Worm (Caenorhabditis elegans) whole organism, L1 larva: Measurements from ENCODE around the gene M04G7.5.

Experiments
- C16A3.4 ChIP-seq: fragments of 150-350 bp; optimal IDR thresholded peaks from 2 replicates; lab custom pipeline; 2014; ENCODE audit warnings: missing biosample characterization, missing genetic modification characterization
- F16B12.6 ChIP-seq: fragments of 150-350 bp; optimal IDR thresholded peaks from 2 replicates; lab custom pipeline; 2014; ENCODE audit warnings: missing biosample characterization, missing genetic modification characterization
- Y116A8C.19 ChIP-seq: sonication (generic microtip); optimal IDR thresholded peaks from 2 replicates; lab custom pipeline; 2016; ENCODE audit warnings: missing compliant biosample characterization, missing genetic modification characterization, borderline replicate concordance
- aha-1 ChIP-seq: fragments of 150-350 bp; optimal IDR thresholded peaks from 2 replicates; lab custom pipeline; 2014; ENCODE audit warnings: missing biosample characterization, missing genetic modification characterization
- aly-2 ChIP-seq: fragments of 150-350 bp; optimal IDR thresholded peaks from 2 replicates; lab custom pipeline; 2014; ENCODE audit warnings: missing biosample characterization, missing genetic modification characterization
- ama-1 ChIP-seq: fragments of 150-350 bp; optimal IDR thresholded peaks from 2 replicates; lab custom pipeline; 2014
- ceh-63 ChIP-seq: fragments of 200-800 bp; sonication (Bioruptor generic); optimal IDR thresholded peaks from 2 replicates; lab custom pipeline; 2018; ENCODE audit warnings: mild to moderate bottlenecking, missing genetic modification characterization, missing compliant biosample characterization
- ceh-8 ChIP-seq: fragments of 200-800 bp; sonication (Bioruptor generic); optimal IDR thresholded peaks from 2 replicates; lab custom pipeline; 2018; ENCODE audit warnings: mild to moderate bottlenecking, missing genetic modification characterization, moderate library complexity, missing compliant biosample characterization
- ceh-82 ChIP-seq, 3 experiments: fragments of 150-350 bp in 1 of 3; sonication (generic microtip) in 2 of 3; optimal IDR thresholded peaks; 2 replicates each; lab custom pipeline; 2014 to 2017; ENCODE audit warnings: missing biosample characterization in 3 of 3, missing genetic modification characterization in 3 of 3
- ceh-90 ChIP-seq: sonication (generic microtip); optimal IDR thresholded peaks from 2 replicates; lab custom pipeline; 2016; ENCODE audit warnings: missing genetic modification characterization, missing compliant biosample characterization
- ces-1 ChIP-seq: fragments of 150-350 bp; optimal IDR thresholded peaks from 2 replicates; lab custom pipeline; 2014; ENCODE audit warnings: missing biosample characterization, missing genetic modification reagents, missing genetic modification characterization
- efl-1 ChIP-seq, 4 experiments: fragments of 150-350 bp; optimal IDR thresholded peaks in 3 of 4; peaks in 1 of 4; 1 replicate in 1 of 4; 2 replicates in 3 of 4; lab custom pipeline; 2014; ENCODE audit warnings: missing biosample characterization in 2 of 4, missing genetic modification characterization in 2 of 4, missing genetic modification reagents in 2 of 4
- efl-3 ChIP-seq: fragments of 200-800 bp; sonication (Bioruptor generic); optimal IDR thresholded peaks from 2 replicates; lab custom pipeline; 2018; ENCODE audit warnings: mild to moderate bottlenecking, missing genetic modification characterization, missing compliant biosample characterization
- egl-27 ChIP-seq, 2 experiments: fragments of 150-350 bp in 1 of 2; sonication (generic microtip); optimal IDR thresholded peaks; 3 replicates each; lab custom pipeline; 2017 to 2018; ENCODE audit warnings: missing biosample characterization in 2 of 2, missing genetic modification characterization in 2 of 2, missing genetic modification reagents in 2 of 2
- fkh-8 ChIP-seq: sonication (generic microtip); optimal IDR thresholded peaks from 2 replicates; lab custom pipeline; 2016; ENCODE audit warnings: mild to moderate bottlenecking, missing genetic modification characterization, missing compliant biosample characterization
- fos-1 ChIP-seq: fragments of 150-350 bp; optimal IDR thresholded peaks from 2 replicates; lab custom pipeline; 2014; ENCODE audit warnings: missing biosample characterization, missing genetic modification characterization
- hlh-17 ChIP-seq: fragments of 200-800 bp; sonication (Bioruptor generic); optimal IDR thresholded peaks from 2 replicates; lab custom pipeline; 2018; ENCODE audit warnings: missing genetic modification characterization, mild to moderate bottlenecking, missing compliant biosample characterization, moderate library complexity, borderline replicate concordance
- hlh-4 ChIP-seq: sonication (generic microtip); optimal IDR thresholded peaks from 2 replicates; lab custom pipeline; 2016; ENCODE audit warnings: mild to moderate bottlenecking, missing genetic modification characterization, missing compliant biosample characterization
- hpl-2 ChIP-seq: fragments of 150-350 bp; optimal IDR thresholded peaks from 2 replicates; lab custom pipeline; 2014; ENCODE audit warnings: missing biosample characterization, missing genetic modification reagents, missing genetic modification characterization
- lin-13 ChIP-seq: fragments of 150-350 bp; optimal IDR thresholded peaks from 2 replicates; lab custom pipeline; 2014; ENCODE audit warnings: missing biosample characterization, missing genetic modification reagents, missing genetic modification characterization
- lin-14 ChIP-seq: fragments of 200-800 bp; sonication (Bioruptor generic); optimal IDR thresholded peaks from 2 replicates; lab custom pipeline; 2018; ENCODE audit warnings: mild to moderate bottlenecking, missing genetic modification characterization, moderate library complexity, missing compliant biosample characterization
- lin-35 ChIP-seq, 2 experiments: fragments of 150-350 bp; optimal IDR thresholded peaks; 2 replicates each; lab custom pipeline; 2014; ENCODE audit warnings: missing biosample characterization in 2 of 2, missing genetic modification characterization in 2 of 2, missing genetic modification reagents in 2 of 2
- lin-39 ChIP-seq: fragments of 150-350 bp; optimal IDR thresholded peaks from 2 replicates; lab custom pipeline; 2014; ENCODE audit warnings: missing biosample characterization, missing genetic modification reagents, missing genetic modification characterization
- lsy-2 ChIP-seq, 2 experiments: fragments of 150-350 bp; optimal IDR thresholded peaks; 2 replicates each; lab custom pipeline; 2014; ENCODE audit warnings: missing biosample characterization in 2 of 2, missing genetic modification characterization in 2 of 2
- mab-9 ChIP-seq: fragments of 200-800 bp; sonication (Bioruptor generic); IDR thresholded peaks from 2 replicates; pipeline ENCODE4 v1.3.6; 2022; ENCODE audit warnings: missing genetic modification reagents, missing genetic modification characterization, missing compliant biosample characterization
- mdl-1 ChIP-seq, 2 experiments: fragments of 150-350 bp; optimal IDR thresholded peaks; 2 replicates each; lab custom pipeline; 2014 to 2017; ENCODE audit warnings: missing biosample characterization in 2 of 2, missing genetic modification characterization in 2 of 2, inconsistent platforms in 1 of 2
- mef-2 ChIP-seq: fragments of 150-350 bp; optimal IDR thresholded peaks from 2 replicates; lab custom pipeline; 2014; ENCODE audit warnings: missing biosample characterization, missing genetic modification characterization
- nhr-11 ChIP-seq: fragments of 150-350 bp; optimal IDR thresholded peaks from 2 replicates; lab custom pipeline; 2014; ENCODE audit warnings: missing biosample characterization, missing genetic modification characterization
- nhr-12 ChIP-seq: sonication (generic microtip); optimal IDR thresholded peaks from 2 replicates; lab custom pipeline; 2017; ENCODE audit warnings: missing biosample characterization, missing genetic modification characterization
- nhr-237 ChIP-seq: fragments of 150-350 bp; optimal IDR thresholded peaks from 2 replicates; lab custom pipeline; 2014; ENCODE audit warnings: missing biosample characterization, missing genetic modification characterization
- nhr-47 ChIP-seq: sonication (generic microtip); optimal IDR thresholded peaks from 2 replicates; lab custom pipeline; 2016; ENCODE audit warnings: mild to moderate bottlenecking, missing genetic modification characterization, moderate library complexity, missing compliant biosample characterization
- nhr-76 ChIP-seq: sonication (generic microtip); optimal IDR thresholded peaks from 2 replicates; lab custom pipeline; 2017; ENCODE audit warnings: missing biosample characterization, missing genetic modification characterization
- nhr-77 ChIP-seq: fragments of 150-350 bp; optimal IDR thresholded peaks from 2 replicates; lab custom pipeline; 2014; ENCODE audit warnings: missing biosample characterization, missing genetic modification characterization
- nhr-85 ChIP-seq: sonication (generic microtip); peaks from one replicate; lab custom pipeline; 2016; ENCODE audit warnings: missing genetic modification characterization, inconsistent platforms, missing compliant biosample characterization
- pag-3 ChIP-seq: sonication (generic microtip); optimal IDR thresholded peaks from 2 replicates; lab custom pipeline; 2017; ENCODE audit warnings: missing genetic modification characterization, mild to moderate bottlenecking, missing compliant biosample characterization, antibody characterized with exemption, borderline replicate concordance; ENCODE audit not compliant: insufficient read depth
- pqm-1 ChIP-seq: sonication (generic microtip); optimal IDR thresholded peaks from 3 replicates; lab custom pipeline; 2017; ENCODE audit warnings: missing biosample characterization, missing genetic modification characterization
- skn-1 ChIP-seq: fragments of 150-350 bp; optimal IDR thresholded peaks from 2 replicates; lab custom pipeline; 2014; ENCODE audit warnings: missing biosample characterization, missing genetic modification characterization
- snu-23 ChIP-seq: sonication (generic microtip); optimal IDR thresholded peaks from 2 replicates; lab custom pipeline; 2016; ENCODE audit warnings: missing genetic modification characterization, missing compliant biosample characterization
- sptf-1 ChIP-seq: fragments of 150-350 bp; optimal IDR thresholded peaks from 2 replicates; lab custom pipeline; 2014; ENCODE audit warnings: missing biosample characterization, missing genetic modification characterization
- tbx-2 ChIP-seq: sonication (generic microtip); optimal IDR thresholded peaks from 2 replicates; lab custom pipeline; 2016; ENCODE audit warnings: missing genetic modification characterization, missing compliant biosample characterization
- tlp-1 ChIP-seq: fragments of 150-350 bp; optimal IDR thresholded peaks from 2 replicates; lab custom pipeline; 2014; ENCODE audit warnings: missing biosample characterization, missing genetic modification characterization
- unc-130 ChIP-seq: fragments of 150-350 bp; optimal IDR thresholded peaks from 2 replicates; lab custom pipeline; 2017; ENCODE audit warnings: missing biosample characterization, missing genetic modification characterization, inconsistent platforms
- unc-30 ChIP-seq: sonication (generic microtip); optimal IDR thresholded peaks from 2 replicates; lab custom pipeline; 2017; ENCODE audit warnings: missing biosample characterization, missing genetic modification characterization
- unc-86 ChIP-seq: sonication (generic microtip); optimal IDR thresholded peaks from 2 replicates; lab custom pipeline; 2016; ENCODE audit warnings: missing genetic modification characterization, missing compliant biosample characterization
- vab-15 ChIP-seq: sonication (generic microtip); optimal IDR thresholded peaks from 2 replicates; lab custom pipeline; 2017; ENCODE audit warnings: missing genotype, mild to moderate bottlenecking, missing genetic modification characterization, missing compliant biosample characterization
- zag-1 ChIP-seq: fragments of 150-350 bp; optimal IDR thresholded peaks from 2 replicates; lab custom pipeline; 2014; ENCODE audit warnings: missing biosample characterization, missing genetic modification characterization
- zip-4 ChIP-seq: fragments of 200-800 bp; sonication (Bioruptor generic); optimal IDR thresholded peaks from 2 replicates; lab custom pipeline; 2018; ENCODE audit warnings: mild to moderate bottlenecking, missing genetic modification characterization, moderate library complexity, missing compliant biosample characterization

Gene M04G7.5

DNA sequence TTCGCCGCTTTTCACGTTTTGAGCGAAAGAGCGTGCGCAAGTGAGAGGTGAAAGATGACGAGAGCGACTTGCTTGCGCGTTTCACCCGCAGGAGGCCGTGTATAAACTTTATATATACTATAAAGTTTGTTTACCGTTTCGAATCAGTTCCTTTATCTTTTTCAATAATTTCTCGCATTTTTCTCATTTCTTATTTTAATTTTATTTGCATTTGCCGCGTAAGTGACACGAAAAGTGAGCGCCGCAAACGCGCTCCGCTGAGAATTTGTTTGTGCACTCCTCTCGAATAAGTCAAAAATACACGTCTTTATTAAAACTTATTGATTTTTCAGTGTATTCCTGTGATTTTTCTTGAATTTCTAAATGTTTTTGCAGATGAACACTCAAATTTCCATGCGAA lies 11.3 kb upstream of the M04G7.5 start, which contains the start of gene mrpl-55 (continued):
- TF ChIP-seq ama-1 (lab: Kevin White, UChicago) (no peak), unc-30 (tag; lab: Kevin White, UChicago) (peak; percentile 43), F16B12.6 (peak; percentile 73), lin-35 (GFP tag; optimal IDR thresholded peaks at IDR 0.05; lab: Kevin White, UChicago) (peak; percentile 95 to 98), mab-9 (GFP tag; lab: Robert Waterston, UW) (peak; percentile 75), fos-1 (tag; lab: Kevin White, UChicago) (peak; percentile 71), efl-3 (GFP tag; lab: Kevin White, UChicago) (no peak), ceh-90 (tag; lab: Kevin White, UChicago) (peak; percentile 46), ceh-63 (GFP tag; lab: Kevin White, UChicago) (no peak), skn-1 (peak; percentile 88), lin-39 (peak; percentile 82), efl-1 (optimal IDR thresholded peaks at IDR 0.05; lab: Kevin White, UChicago) (peak; percentile 88 to 98), efl-1 (GFP tag; optimal IDR thresholded peaks at IDR 0.05 in 1 of 2; lab: Kevin White, UChicago) (peak; percentile 96 to 99), hlh-17 (GFP tag; lab: Kevin White, UChicago) (no peak), lin-13 (GFP tag; lab: Kevin White, UChicago) (peak; percentile 88), pqm-1 (no peak), nhr-76 (tag; lab: Kevin White, UChicago) (no peak), Y116A8C.19 (tag; lab: Kevin White, UChicago) (no peak), aha-1 (tag; lab: Kevin White, UChicago) (no peak), ceh-8 (GFP tag; lab: Kevin White, UChicago) (peak; percentile 69), pag-3 (tag; lab: Kevin White, UChicago) (no peak), nhr-11 (tag; lab: Kevin White, UChicago) (peak; percentile 56), C16A3.4 (tag; lab: Kevin White, UChicago) (peak; percentile 96), ces-1 (GFP tag; lab: Kevin White, UChicago) (no peak), lin-14 (GFP tag; lab: Kevin White, UChicago) (peak; percentile 93), nhr-77 (tag; lab: Kevin White, UChicago) (peak; percentile 90), tlp-1 (no peak), hlh-4 (tag; lab: Kevin White, UChicago) (no peak), snu-23 (GFP tag; lab: Kevin White, UChicago) (peak; percentile 95), lsy-2 (tag; optimal IDR thresholded peaks at IDR 0.05; lab: Kevin White, UChicago) (peak; percentile 91 to 95), unc-130 (tag; lab: Kevin White, UChicago) (peak; percentile 97), nhr-85 (peak; percentile 94), nhr-12 (tag; lab: Kevin White, UChicago) (no peak), zag-1 (tag; lab: Kevin White, UChicago) (no peak), aly-2 (tag; lab: Kevin White, UChicago) (peak; percentile 77), sptf-1 (tag; lab: Kevin White, UChicago) (no peak), ceh-82 (tag; optimal IDR thresholded peaks at IDR 0.05; lab: Kevin White, UChicago) (peak; percentile 75 to 93 (median 77)), unc-86 (tag; lab: Kevin White, UChicago) (peak; percentile 88), zip-4 (peak; percentile 66), tbx-2 (peak; percentile 92), mdl-1 (tag; optimal IDR thresholded peaks at IDR 0.05; lab: Kevin White, UChicago) (peak in 1 of 2 experiments; percentile 78), hpl-2 (GFP tag; lab: Kevin White, UChicago) (peak; percentile 61), nhr-237 (tag; lab: Kevin White, UChicago) (peak; percentile 80), fkh-8 (tag; lab: Kevin White, UChicago) (peak; percentile 92)

DNA sequence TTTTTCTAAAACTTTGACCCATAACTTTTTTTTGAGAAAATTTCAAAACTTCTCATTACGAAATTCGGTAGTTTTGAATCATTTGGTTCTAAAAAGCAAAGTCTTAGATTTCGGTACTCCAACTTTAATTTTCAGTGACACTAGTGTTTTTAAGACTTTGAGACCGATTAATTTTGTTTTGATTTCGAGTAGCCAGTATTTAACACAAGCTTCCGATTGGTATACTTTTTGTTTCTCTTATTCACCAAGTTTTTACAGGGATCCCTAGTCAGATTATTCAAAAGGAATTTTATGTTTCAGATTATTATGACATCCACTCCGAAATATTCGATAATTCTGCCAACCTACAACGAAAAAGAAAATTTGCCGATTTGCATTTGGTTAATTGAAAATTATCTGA lies 9.5 kb upstream of the M04G7.5 start, which contains the start of gene dpm-1:
Gene dpm-1, plus strand, starts transcription at position 301 of the 400 bp plus-strand sequence.
- TF ChIP-seq hpl-2 (GFP tag; lab: Kevin White, UChicago) (no peak), ces-1 (GFP tag; lab: Kevin White, UChicago) (no peak), lin-39 (no peak), pqm-1 (no peak), vab-15 (tag; lab: Kevin White, UChicago) (no peak), nhr-47 (tag; lab: Kevin White, UChicago) (no peak), egl-27 (tag; optimal IDR thresholded peaks at IDR 0.05; lab: Kevin White, UChicago) (no peak), hlh-17 (GFP tag; lab: Kevin White, UChicago) (no peak), unc-130 (tag; lab: Kevin White, UChicago) (no peak), mef-2 (tag; lab: Kevin White, UChicago) (no peak), ceh-8 (GFP tag; lab: Kevin White, UChicago) (no peak)
